Worm (Caenorhabditis elegans): ENCODE results near the gene F44G4.6.

Gene F44G4.6

DNA sequence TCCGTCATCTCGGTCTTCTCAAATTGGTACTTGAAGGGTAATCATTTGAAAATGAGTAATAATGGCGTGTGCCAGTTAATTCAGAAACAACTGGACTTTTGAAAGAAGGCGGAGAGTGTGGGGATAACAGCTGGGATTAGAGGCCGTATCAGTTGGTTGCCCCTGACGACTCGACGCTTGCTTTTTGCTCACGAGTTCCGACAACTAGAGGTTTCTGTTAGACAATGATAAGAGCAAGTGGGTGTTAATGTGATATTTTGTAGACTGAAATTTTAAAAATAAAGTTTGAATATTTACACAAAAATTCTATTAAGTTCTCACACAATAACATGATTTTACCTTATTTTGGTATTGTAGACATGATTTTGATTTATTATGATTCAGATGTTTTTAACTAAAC, 3.5 kb upstream of the F44G4.6 start, which contains the start of gene F44G4.7:
TSS of gene F44G4.7 (minus strand) at position 101 of the 400 bp plus-strand sequence.
- no peak for TF ChIP-seq ztf-29 (GFP tag; IDR thresholded peaks at IDR 0.05)
- TF ChIP-seq med-1 (GFP tag; optimal IDR thresholded peaks at IDR 0.05; ENCODE audit: insufficient read depth) = no peak
- TF ChIP-seq ztf-23 (GFP tag; IDR thresholded peaks at IDR 0.05) = no peak
- TF ChIP-seq cog-1 (tag; optimal IDR thresholded peaks at IDR 0.05) = no peak
- TF ChIP-seq flt-1 (GFP tag; IDR thresholded peaks at IDR 0.05) = no peak
- no peak for TF ChIP-seq T22C8.4 (GFP tag; IDR thresholded peaks at IDR 0.05)
- TF ChIP-seq klf-2 (GFP tag; conservative IDR thresholded peaks at IDR 0.05) = no peak

DNA sequence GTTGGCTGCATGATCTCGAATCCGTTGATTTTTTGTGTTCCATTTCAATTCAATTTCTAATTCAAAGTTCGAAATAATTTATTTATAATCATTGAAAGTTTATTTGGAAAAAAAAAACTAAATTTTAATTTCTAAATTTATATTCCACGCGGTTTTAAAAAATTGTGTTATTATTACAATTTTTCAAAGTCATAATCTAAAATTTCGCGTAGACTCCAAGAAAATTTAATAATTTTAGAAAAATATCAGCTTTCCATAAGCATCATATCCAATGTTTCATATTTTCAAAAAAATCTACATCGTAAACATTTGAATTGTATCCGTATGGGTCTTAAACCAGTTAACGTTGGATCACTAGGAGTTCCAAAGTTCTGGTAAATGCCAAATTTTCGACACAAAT, 1.3 kb downstream of the F44G4.6 start, which contains the start of gene F44G4.5:
TSS of gene F44G4.5 (minus strand) at position 101 of the 400 bp plus-strand sequence.
- TF ChIP-seq tab-1 (GFP tag; IDR thresholded peaks at IDR 0.05) = no peak
- TF ChIP-seq ztf-23 (GFP tag; IDR thresholded peaks at IDR 0.05) = no peak
- no peak for TF ChIP-seq T22C8.4 (GFP tag; IDR thresholded peaks at IDR 0.05)
- TF ChIP-seq ztf-29 (GFP tag; IDR thresholded peaks at IDR 0.05) = no peak
- TF ChIP-seq med-1 (GFP tag; optimal IDR thresholded peaks at IDR 0.05; ENCODE audit: insufficient read depth) = no peak
- TF ChIP-seq ref-1 (GFP tag; conservative IDR thresholded peaks at IDR 0.05) = no peak
- no peak for TF ChIP-seq flt-1 (GFP tag; IDR thresholded peaks at IDR 0.05)
- TF ChIP-seq cog-1 (tag; optimal IDR thresholded peaks at IDR 0.05) = no peak
- no peak for TF ChIP-seq klf-2 (GFP tag; conservative IDR thresholded peaks at IDR 0.05)

- TF ChIP-seq ztf-29 (GFP tag; IDR thresholded peaks at IDR 0.05) (no peak), T22C8.4 (GFP tag; IDR thresholded peaks at IDR 0.05) (no peak), klf-2 (GFP tag; conservative IDR thresholded peaks at IDR 0.05) (no peak), cog-1 (tag; optimal IDR thresholded peaks at IDR 0.05) (no peak), med-1 (GFP tag; optimal IDR thresholded peaks at IDR 0.05; ENCODE audit: insufficient read depth) (no peak), ref-1 (GFP tag; conservative IDR thresholded peaks at IDR 0.05) (no peak), tab-1 (GFP tag; IDR thresholded peaks at IDR 0.05) (no peak), flt-1 (GFP tag; IDR thresholded peaks at IDR 0.05) (no peak), ztf-23 (GFP tag; IDR thresholded peaks at IDR 0.05) (no peak)
Measured at ce11 chrII:8997479-8997878, 4.1 kb downstream of the F44G4.6 start, which contains the start of the genes F44G4.3 and tdp-1. F44G4.3 (minus strand) TSS chrII:8997662. tdp-1 (plus strand) TSS chrII:8997825.

DNA sequence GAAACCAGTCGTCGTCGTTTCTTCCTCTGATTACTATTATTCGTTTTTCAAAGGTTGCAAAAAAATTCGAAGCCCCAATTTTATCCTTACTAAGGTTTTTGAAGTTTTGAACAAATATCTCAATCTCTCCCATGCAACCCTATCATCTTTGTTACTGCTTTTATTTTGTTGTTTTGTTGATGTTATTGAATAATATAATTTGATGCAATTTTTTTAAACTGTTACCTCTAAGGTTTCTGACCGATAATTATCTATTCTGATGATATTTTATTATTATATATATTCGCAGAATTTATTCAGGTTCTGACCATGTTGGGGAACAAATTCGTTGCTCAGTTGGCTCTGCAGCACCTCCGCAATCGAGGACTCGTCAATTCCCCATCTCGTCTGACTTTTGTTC, 5.5 kb downstream of the F44G4.6 start, which contains the start of gene ndub-2:
TSS of gene ndub-2 (plus strand) at position 301 of the 400 bp plus-strand sequence.
- TF ChIP-seq ztf-29 (GFP tag; IDR thresholded peaks at IDR 0.05) = no peak

ce11 chrII:8994336-8994735, 7.3 kb downstream of the F44G4.6 start, which contains the start of gene F44G4.1:
F44G4.1 (plus strand) TSS chrII:8994636.
- no peak for TF ChIP-seq tab-1 (GFP tag; IDR thresholded peaks at IDR 0.05)
- TF ChIP-seq flt-1 (GFP tag; IDR thresholded peaks at IDR 0.05) = no peak

DNA sequence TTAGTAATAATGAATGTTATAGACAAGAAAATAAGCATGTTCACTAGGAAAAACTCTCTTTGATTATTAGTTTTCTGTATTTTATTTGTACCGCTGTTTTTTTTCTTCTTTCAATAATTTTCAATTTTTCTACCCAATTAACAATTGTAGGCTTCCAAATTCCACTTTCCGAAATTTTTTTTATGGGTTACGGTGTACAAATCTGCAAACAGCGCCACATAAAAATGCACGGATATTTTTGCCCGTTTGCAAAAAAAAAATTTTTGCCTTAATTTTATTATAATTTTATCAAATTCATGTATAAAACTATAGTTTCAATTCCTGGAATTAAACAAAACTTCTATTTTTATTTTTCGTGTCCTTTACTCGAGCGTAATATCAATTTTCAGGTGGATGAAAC, 8.8 kb downstream of the F44G4.6 start, which contains the start of gene ooc-5:
TSS of gene ooc-5 (plus strand) at position 381 of the 400 bp plus-strand sequence.
- no peak for TF ChIP-seq med-1 (GFP tag; optimal IDR thresholded peaks at IDR 0.05; ENCODE audit: insufficient read depth)
- TF ChIP-seq tab-1 (GFP tag; IDR thresholded peaks at IDR 0.05) = no peak
- TF ChIP-seq klf-2 (GFP tag; conservative IDR thresholded peaks at IDR 0.05) = no peak
- no peak for TF ChIP-seq flt-1 (GFP tag; IDR thresholded peaks at IDR 0.05)
- TF ChIP-seq ref-1 (GFP tag; conservative IDR thresholded peaks at IDR 0.05) = no peak
- TF ChIP-seq ztf-23 (GFP tag; IDR thresholded peaks at IDR 0.05) = no peak
- TF ChIP-seq ztf-29 (GFP tag; IDR thresholded peaks at IDR 0.05) = no peak
- TF ChIP-seq T22C8.4 (GFP tag; IDR thresholded peaks at IDR 0.05) = no peak
- no peak for TF ChIP-seq cog-1 (tag; optimal IDR thresholded peaks at IDR 0.05)

- TF ChIP-seq tab-1 (GFP tag; IDR thresholded peaks at IDR 0.05) (no peak), med-1 (GFP tag; optimal IDR thresholded peaks at IDR 0.05; ENCODE audit: insufficient read depth) (no peak), klf-2 (GFP tag; conservative IDR thresholded peaks at IDR 0.05) (no peak), ref-1 (GFP tag; conservative IDR thresholded peaks at IDR 0.05) (no peak), cog-1 (tag; optimal IDR thresholded peaks at IDR 0.05) (no peak)
Measured at ce11 chrII:8991602-8992001, 10.0 kb downstream of the F44G4.6 start.

DNA sequence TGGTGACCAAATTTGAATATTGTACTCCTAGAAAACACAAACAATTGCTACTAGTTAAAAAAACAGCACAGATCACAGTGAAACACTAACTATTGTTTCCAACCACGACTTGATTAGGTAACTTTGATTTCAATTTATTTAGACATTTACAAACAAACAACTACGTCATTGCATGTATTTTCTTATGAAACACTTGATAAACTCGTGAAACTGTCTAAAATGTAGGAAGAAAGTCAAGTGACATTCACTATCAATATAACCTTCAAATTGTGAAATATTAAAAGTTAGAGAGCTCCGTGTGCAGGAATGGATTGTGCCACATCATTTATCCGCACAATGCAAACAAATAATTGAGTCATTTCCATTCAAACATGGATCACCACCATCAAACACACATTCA, 11.3 kb downstream of the F44G4.6 start:
- no peak for TF ChIP-seq ref-1 (GFP tag; conservative IDR thresholded peaks at IDR 0.05)
- TF ChIP-seq T22C8.4 (GFP tag; IDR thresholded peaks at IDR 0.05) = no peak
- TF ChIP-seq med-1 (GFP tag; optimal IDR thresholded peaks at IDR 0.05; ENCODE audit: insufficient read depth) = no peak
- no peak for TF ChIP-seq cog-1 (tag; optimal IDR thresholded peaks at IDR 0.05)
- no peak for TF ChIP-seq tab-1 (GFP tag; IDR thresholded peaks at IDR 0.05)
- TF ChIP-seq klf-2 (GFP tag; conservative IDR thresholded peaks at IDR 0.05) = no peak
- no peak for TF ChIP-seq ztf-23 (GFP tag; IDR thresholded peaks at IDR 0.05)
- no peak for TF ChIP-seq flt-1 (GFP tag; IDR thresholded peaks at IDR 0.05)
- TF ChIP-seq ztf-29 (GFP tag; IDR thresholded peaks at IDR 0.05) = no peak

DNA sequence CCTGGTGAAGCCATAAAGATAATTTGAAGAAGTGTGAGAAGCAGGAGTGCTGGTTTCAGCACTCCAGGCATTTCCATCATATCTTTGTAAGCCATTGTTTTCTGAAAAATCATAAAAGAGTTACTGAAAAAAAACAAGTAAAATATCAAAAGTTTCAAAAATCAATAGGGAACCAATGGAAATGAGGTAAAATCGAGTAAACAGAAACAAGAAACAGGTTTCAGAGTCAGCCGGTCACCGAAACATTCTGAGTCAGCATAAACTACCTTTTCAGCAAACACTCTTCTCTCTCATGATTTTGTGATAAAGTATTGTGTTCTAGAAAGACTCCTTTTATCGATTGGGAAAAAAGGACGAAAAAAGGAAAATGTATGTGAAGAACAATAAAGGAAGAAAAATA, 12.1 kb downstream of the F44G4.6 start, which contains the start of gene C18E9.9:
TSS of gene C18E9.9 (minus strand) at position 101 of the 400 bp plus-strand sequence.
- TF ChIP-seq cog-1 (tag; optimal IDR thresholded peaks at IDR 0.05) = no peak

DNA sequence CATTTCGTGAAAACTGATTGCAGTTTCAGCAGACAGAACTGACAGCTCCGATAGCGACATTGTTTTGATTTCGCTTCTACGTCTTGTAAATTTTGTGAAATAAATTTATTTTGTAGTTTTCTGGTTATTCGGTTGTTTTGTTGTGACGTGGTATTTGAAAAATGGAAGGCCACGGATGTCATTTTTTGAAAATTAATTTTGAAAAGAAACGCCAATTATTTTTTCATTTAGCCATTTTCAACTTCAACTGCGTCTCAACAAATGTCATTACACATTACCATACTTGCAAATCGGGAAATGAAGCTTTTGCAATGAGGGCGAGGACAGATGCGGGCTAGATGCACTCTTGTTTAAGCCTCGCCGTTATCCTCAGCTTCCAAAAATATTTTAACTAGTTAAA, 13.6 kb downstream of the F44G4.6 start, which contains the start of gene C18E9.8:
TSS of gene C18E9.8 (minus strand) at position 101 of the 400 bp plus-strand sequence.
- TF ChIP-seq ref-1 (GFP tag; conservative IDR thresholded peaks at IDR 0.05) (no peak), tab-1 (GFP tag; IDR thresholded peaks at IDR 0.05) (no peak), flt-1 (GFP tag; IDR thresholded peaks at IDR 0.05) (no peak), T22C8.4 (GFP tag; IDR thresholded peaks at IDR 0.05) (no peak), cog-1 (tag; optimal IDR thresholded peaks at IDR 0.05) (no peak), klf-2 (GFP tag; conservative IDR thresholded peaks at IDR 0.05) (no peak), ztf-23 (GFP tag; IDR thresholded peaks at IDR 0.05) (no peak), ztf-29 (GFP tag; IDR thresholded peaks at IDR 0.05) (no peak), med-1 (GFP tag; optimal IDR thresholded peaks at IDR 0.05; ENCODE audit: insufficient read depth) (no peak)
